Worm (Caenorhabditis elegans): ENCODE results near the gene nhx-2.

ce11 chrII:7707383-7707782, 13.6 kb upstream of the nhx-2 start, which contains the start of gene luc-7L:
- no peak for TF ChIP-seq ztf-23 (GFP tag; IDR thresholded peaks at IDR 0.05)
- TF ChIP-seq med-1 (GFP tag; optimal IDR thresholded peaks at IDR 0.05; ENCODE audit: insufficient read depth): no peak
- TF ChIP-seq cog-1 (tag; optimal IDR thresholded peaks at IDR 0.05): no peak
- no peak for TF ChIP-seq ztf-29 (GFP tag; IDR thresholded peaks at IDR 0.05)
- TF ChIP-seq klf-2 (GFP tag; conservative IDR thresholded peaks at IDR 0.05): no peak
